Worm (Caenorhabditis elegans): ENCODE data around the gene Y53G8B.2.

Gene Y53G8B.2

ce11 chrIII:3112001-3112400 is 8.2 kb upstream of the Y53G8B.2 start:
- 0 out of 2 replicates have a peak, but pooled peaks have one; percentile 28 for TF ChIP-seq C17E4.6 (GFP tag; IDR thresholded peaks at IDR 0.05)
- no peak for TF ChIP-seq unc-130 (GFP tag; optimal IDR thresholded peaks at IDR 0.05)
- no peak for TF ChIP-seq efl-1 (GFP tag; optimal IDR thresholded peaks at IDR 0.05)
- TF ChIP-seq lin-54 (GFP tag; optimal IDR thresholded peaks at IDR 0.05), result peak; percentile 0
- TF ChIP-seq ceh-40 (GFP tag; IDR thresholded peaks at IDR 0.05), result no peak
- TF ChIP-seq ama-1 (optimal IDR thresholded peaks at IDR 0.05), result no peak
- no peak for TF ChIP-seq ama-1 (GFP tag; optimal IDR thresholded peaks at IDR 0.05)
- no peak for TF ChIP-seq nfyb-1 (GFP tag; IDR thresholded peaks at IDR 0.05)
- TF ChIP-seq pbrm-1 (GFP tag; IDR thresholded peaks at IDR 0.05), result peak; percentile 66
- TF ChIP-seq lsl-1 (GFP tag; optimal IDR thresholded peaks at IDR 0.05), result peak; percentile 36
- peak; percentile 49 for TF ChIP-seq F33H1.4 (GFP tag; IDR thresholded peaks at IDR 0.05)
- peak; percentile 56 for TF ChIP-seq rpc-1 (optimal IDR thresholded peaks at IDR 0.05)
- TF ChIP-seq rpc-1 (tag; optimal IDR thresholded peaks at IDR 0.05), result peak; percentile 78
- TF ChIP-seq tbp1 (GFP tag; optimal IDR thresholded peaks at IDR 0.05), result peak; percentile 86
- peak; percentile 29; the same call in 1 of the 2 replicates for TF ChIP-seq let-526 (GFP tag; IDR thresholded peaks at IDR 0.05)
- peak in 1 of 2 experiments; percentile 4 for TF ChIP-seq let-607 (tag; optimal IDR thresholded peaks at IDR 0.05)
- TF ChIP-seq sea-2 (GFP tag; IDR thresholded peaks at IDR 0.05), result no peak
- TF ChIP-seq lin-26 (GFP tag; IDR thresholded peaks at IDR 0.05), result peak; percentile 65; the same call in 1 of the 2 replicates
- 0 out of 2 replicates have a peak, but pooled peaks have one; percentile 17 for TF ChIP-seq dox-1 (GFP tag; IDR thresholded peaks at IDR 0.05)
- peak; percentile 94 for TF ChIP-seq him-1 (tag; optimal IDR thresholded peaks at IDR 0.05)
- TF ChIP-seq repo-1 (tag; optimal IDR thresholded peaks at IDR 0.05), result no peak
- 0 out of 2 replicates have a peak, but pooled peaks have one; percentile 14 for TF ChIP-seq Y53G8AR.9 (GFP tag; conservative IDR thresholded peaks at IDR 0.05)
- no peak for TF ChIP-seq hlh-12 (tag; optimal IDR thresholded peaks at IDR 0.05)
- no peak for TF ChIP-seq egrh-3 (GFP tag; IDR thresholded peaks at IDR 0.05)
- peak; percentile 4 for TF ChIP-seq mxl-1 (tag; optimal IDR thresholded peaks at IDR 0.05)
- TF ChIP-seq madf-6 (GFP tag; IDR thresholded peaks at IDR 0.05), result 0 out of 2 replicates have a peak, but pooled peaks have one; percentile 48
- no peak for TF ChIP-seq Y79H2A.3 (GFP tag; conservative IDR thresholded peaks at IDR 0.05)
- TF ChIP-seq cebp-1 (GFP tag; IDR thresholded peaks at IDR 0.05), result no peak
- TF ChIP-seq cebp-1 (tag; optimal IDR thresholded peaks at IDR 0.05), result peak; percentile 19
- no peak for TF ChIP-seq nfya-2 (GFP tag; IDR thresholded peaks at IDR 0.05)
- no peak for TF ChIP-seq dpff-1 (tag; optimal IDR thresholded peaks at IDR 0.05)
- TF ChIP-seq die-1 (tag; optimal IDR thresholded peaks at IDR 0.05), result peak; percentile 54
- no peak for TF ChIP-seq ccch-3 (GFP tag; optimal IDR thresholded peaks at IDR 0.05)
- TF ChIP-seq snpc-1.3 (tag; optimal IDR thresholded peaks at IDR 0.05; ENCODE audit: insufficient read depth), result no peak
- 0 out of 2 replicates have a peak, but pooled peaks have one; percentile 7 for TF ChIP-seq bed-2 (GFP tag; IDR thresholded peaks at IDR 0.05)
- no peak for TF ChIP-seq gei-17 (GFP tag; optimal IDR thresholded peaks at IDR 0.05)
- 0 out of 2 replicates have a peak, but pooled peaks have one; percentile 6 for TF ChIP-seq lir-1 (GFP tag; conservative IDR thresholded peaks at IDR 0.05)
- peak; percentile 4 for TF ChIP-seq ztf-18 (tag; optimal IDR thresholded peaks at IDR 0.05)
- TF ChIP-seq ztf-25 (GFP tag; IDR thresholded peaks at IDR 0.05), result peak; percentile 77; the same call in 1 of the 2 replicates
- no peak for TF ChIP-seq tlf-1 (GFP tag; optimal IDR thresholded peaks at IDR 0.05)
- TF ChIP-seq rec-8 (tag; optimal IDR thresholded peaks at IDR 0.05), result peak in 1 of 2 experiments; percentile 55
- TF ChIP-seq nhr-90 (tag; optimal IDR thresholded peaks at IDR 0.05), result peak; percentile 34
- peak; percentile 39; the same call in 1 of the 2 replicates for TF ChIP-seq hmg-1.2 (GFP tag; IDR thresholded peaks at IDR 0.05)
- 0 out of 2 replicates have a peak, but pooled peaks have one; percentile 39 for TF ChIP-seq ztf-28 (GFP tag; IDR thresholded peaks at IDR 0.05)
- TF ChIP-seq B0019.2 (GFP tag; conservative IDR thresholded peaks at IDR 0.05), result peak; percentile 47; the same call in 1 of the 2 replicates
- no peak for TF ChIP-seq pha-4 (tag; optimal IDR thresholded peaks at IDR 0.05)
- peak; percentile 60 for TF ChIP-seq D2030.7 (GFP tag; IDR thresholded peaks at IDR 0.05)
- TF ChIP-seq B0336.3 (GFP tag; IDR thresholded peaks at IDR 0.05), result peak; percentile 51; the same call in 1 of the 2 replicates
- 0 out of 2 replicates have a peak, but pooled peaks have one; percentile 16 for TF ChIP-seq attf-6 (GFP tag; IDR thresholded peaks at IDR 0.05)

Data from whole organism, young adult.